Worm (Caenorhabditis elegans) whole organism, L2 larva: ENCODE results near the gene F42A10.7.

Experiments used
- C34F6.9 ChIP-seq: fragments of 150-350 bp; optimal IDR thresholded peaks from 2 replicates; lab custom pipeline; 2014; ENCODE audit warnings: missing biosample characterization, missing genetic modification characterization
- F13H6.1 ChIP-seq: sonication (generic microtip); optimal IDR thresholded peaks from 2 replicates; lab custom pipeline; 2016; ENCODE audit warnings: missing genetic modification characterization, missing compliant biosample characterization
- R02D3.7 ChIP-seq: fragments of 150-350 bp; optimal IDR thresholded peaks from 2 replicates; lab custom pipeline; 2014; ENCODE audit warnings: missing biosample characterization, missing genetic modification characterization
- Y55F3AM.14 ChIP-seq: fragments of 200-800 bp; sonication (Bioruptor generic); optimal IDR thresholded peaks from 2 replicates; lab custom pipeline; 2018; ENCODE audit warnings: mild to moderate bottlenecking, missing genetic modification characterization, missing compliant biosample characterization
- ZK546.5 ChIP-seq: sonication (generic microtip); optimal IDR thresholded peaks from 2 replicates; lab custom pipeline; 2017; ENCODE audit warnings: missing biosample characterization, missing genetic modification characterization
- alr-1 ChIP-seq: fragments of 150-350 bp; optimal IDR thresholded peaks from 2 replicates; lab custom pipeline; 2014; ENCODE audit warnings: missing biosample characterization, missing genetic modification characterization
- ama-1 ChIP-seq: fragments of 150-350 bp; optimal IDR thresholded peaks from 2 replicates; lab custom pipeline; 2018; ENCODE audit warnings: inconsistent platforms
- blmp-1 ChIP-seq: sonication (generic microtip); optimal IDR thresholded peaks from 2 replicates; lab custom pipeline; 2017; ENCODE audit warnings: missing genetic modification characterization, mild to moderate bottlenecking, missing compliant biosample characterization, antibody characterized with exemption, moderate library complexity; ENCODE audit not compliant: insufficient read depth
- ceh-16 ChIP-seq: fragments of 150-350 bp; optimal IDR thresholded peaks from 2 replicates; lab custom pipeline; 2014; ENCODE audit warnings: missing biosample characterization, missing genetic modification characterization
- ceh-82 ChIP-seq: fragments of 150-350 bp; optimal IDR thresholded peaks from 2 replicates; lab custom pipeline; 2014; ENCODE audit warnings: missing biosample characterization, missing genetic modification characterization
- crh-2 ChIP-seq: sonication (generic microtip); optimal IDR thresholded peaks from 2 replicates; lab custom pipeline; 2017; ENCODE audit warnings: missing biosample characterization, missing genetic modification characterization
- dmd-4 ChIP-seq: sonication (generic microtip); optimal IDR thresholded peaks from 2 replicates; lab custom pipeline; 2017; ENCODE audit warnings: missing biosample characterization, missing genetic modification characterization
- elt-1 ChIP-seq: fragments of 150-350 bp; optimal IDR thresholded peaks from 2 replicates; lab custom pipeline; 2014; ENCODE audit warnings: missing biosample characterization, missing genetic modification characterization
- fos-1 ChIP-seq: fragments of 150-350 bp; optimal IDR thresholded peaks from 2 replicates; lab custom pipeline; 2014; ENCODE audit warnings: missing biosample characterization, missing genetic modification characterization
- gmeb-1 ChIP-seq: fragments of 150-350 bp; optimal IDR thresholded peaks from 2 replicates; lab custom pipeline; 2014; ENCODE audit warnings: missing biosample characterization, missing genetic modification characterization
- lin-11 ChIP-seq: fragments of 150-350 bp; sonication (generic microtip); optimal IDR thresholded peaks from 2 replicates; lab custom pipeline; 2014; ENCODE audit warnings: missing biosample characterization, missing genetic modification characterization, inconsistent platforms, mixed read lengths
- lin-13 ChIP-seq: fragments of 150-350 bp; optimal IDR thresholded peaks from 2 replicates; lab custom pipeline; 2014; ENCODE audit warnings: missing biosample characterization, missing genetic modification reagents, missing genetic modification characterization
- lin-39 ChIP-seq: fragments of 150-350 bp; optimal IDR thresholded peaks from 2 replicates; lab custom pipeline; 2014; ENCODE audit warnings: missing biosample characterization, missing genetic modification reagents, missing genetic modification characterization
- lsy-2 ChIP-seq, 2 experiments: fragments of 150-350 bp in 1 of 2; sonication (generic microtip) in 1 of 2; optimal IDR thresholded peaks; 2 replicates each; lab custom pipeline; 2014 to 2017; ENCODE audit warnings: missing biosample characterization in 2 of 2, missing genetic modification characterization in 2 of 2
- mab-5 ChIP-seq: fragments of 150-350 bp; optimal IDR thresholded peaks from 2 replicates; lab custom pipeline; 2014; ENCODE audit warnings: missing biosample characterization, missing genetic modification characterization
- mdl-1 ChIP-seq, 2 experiments: fragments of 150-350 bp in 1 of 2; sonication (generic microtip) in 1 of 2; optimal IDR thresholded peaks; 2 replicates each; lab custom pipeline; 2017; ENCODE audit warnings: missing biosample characterization in 2 of 2, missing genetic modification characterization in 2 of 2
- nhr-10 ChIP-seq: sonication (generic microtip); optimal IDR thresholded peaks from 2 replicates; lab custom pipeline; 2017; ENCODE audit warnings: missing biosample characterization, missing genetic modification characterization
- nhr-11 ChIP-seq: fragments of 150-350 bp; optimal IDR thresholded peaks from 2 replicates; lab custom pipeline; 2014; ENCODE audit warnings: missing biosample characterization, missing genetic modification characterization
- nhr-129 ChIP-seq: fragments of 150-350 bp; optimal IDR thresholded peaks from 2 replicates; lab custom pipeline; 2014; ENCODE audit warnings: missing biosample characterization, missing genetic modification characterization
- nhr-21 ChIP-seq: fragments of 150-350 bp; optimal IDR thresholded peaks from 2 replicates; lab custom pipeline; 2014; ENCODE audit warnings: missing biosample characterization, missing genetic modification characterization
- nhr-237 ChIP-seq: fragments of 150-350 bp; optimal IDR thresholded peaks from 2 replicates; lab custom pipeline; 2014; ENCODE audit warnings: missing biosample characterization, missing genetic modification characterization
- nhr-25 ChIP-seq: fragments of 150-350 bp; sonication (generic microtip); optimal IDR thresholded peaks from 3 replicates; lab custom pipeline; 2014; ENCODE audit warnings: missing biosample characterization, missing genetic modification characterization
- nhr-6 ChIP-seq: fragments of 150-350 bp; optimal IDR thresholded peaks from 2 replicates; lab custom pipeline; 2014; ENCODE audit warnings: missing biosample characterization, missing genetic modification characterization
- nhr-77 ChIP-seq: fragments of 150-350 bp; optimal IDR thresholded peaks from 2 replicates; lab custom pipeline; 2014; ENCODE audit warnings: missing biosample characterization, missing genetic modification characterization
- peb-1 ChIP-seq: fragments of 150-350 bp; optimal IDR thresholded peaks from 2 replicates; lab custom pipeline; 2014; ENCODE audit warnings: missing biosample characterization, missing genetic modification characterization
- sem-4 ChIP-seq: fragments of 150-350 bp; optimal IDR thresholded peaks from 2 replicates; lab custom pipeline; 2014; ENCODE audit warnings: missing biosample characterization, missing genetic modification reagents, missing genetic modification characterization
- skn-1 ChIP-seq: sonication (generic microtip); optimal IDR thresholded peaks from 2 replicates; lab custom pipeline; 2017; ENCODE audit warnings: missing biosample characterization, missing genetic modification characterization
- sma-3 ChIP-seq: sonication (generic microtip); optimal IDR thresholded peaks from 2 replicates; lab custom pipeline; 2016; ENCODE audit warnings: missing genetic modification reagents, missing genetic modification characterization, missing compliant biosample characterization
- sma-9 ChIP-seq, 2 experiments: fragments of 150-350 bp in 1 of 2; sonication (generic microtip) in 1 of 2; optimal IDR thresholded peaks; 2 replicates each; lab custom pipeline; 2014 to 2016; ENCODE audit warnings: missing genetic modification characterization in 2 of 2, mild to moderate bottlenecking in 1 of 2, missing biosample characterization in 1 of 2, missing compliant biosample characterization in 1 of 2, missing genetic modification reagents in 1 of 2, moderate library complexity in 1 of 2
- snpc-4 ChIP-seq: fragments of 150-350 bp; optimal IDR thresholded peaks from 2 replicates; lab custom pipeline; 2014; ENCODE audit warnings: missing biosample characterization, missing genetic modification characterization
- unc-39 ChIP-seq: fragments of 150-350 bp; optimal IDR thresholded peaks from 2 replicates; lab custom pipeline; 2014; ENCODE audit warnings: missing biosample characterization, missing genetic modification characterization
- unc-55 ChIP-seq: fragments of 150-350 bp; sonication (generic microtip); optimal IDR thresholded peaks from 3 replicates; lab custom pipeline; 2014; ENCODE audit warnings: missing biosample characterization, missing genetic modification reagents, missing genetic modification characterization
- unc-62 ChIP-seq: fragments of 150-350 bp; optimal IDR thresholded peaks from 2 replicates; lab custom pipeline; 2014; ENCODE audit warnings: missing biosample characterization, missing genetic modification reagents, missing genetic modification characterization
- ztf-11 ChIP-seq: sonication (generic microtip); optimal IDR thresholded peaks from 2 replicates; lab custom pipeline; 2017; ENCODE audit warnings: missing biosample characterization, missing genetic modification characterization
- ztf-4 ChIP-seq: fragments of 150-350 bp; optimal IDR thresholded peaks from 2 replicates; lab custom pipeline; 2014; ENCODE audit warnings: missing biosample characterization, missing genetic modification characterization

F42A10.7 gene

ce11 chrIII:6165240-6165639 lies 13.2 kb downstream of the F42A10.7 start:
- no peak for TF ChIP-seq blmp-1 (tag; lab: Kevin White, UChicago)
- no peak for TF ChIP-seq F13H6.1
- no peak for TF ChIP-seq skn-1 (tag; lab: Kevin White, UChicago)
- TF ChIP-seq nhr-237 (tag; lab: Kevin White, UChicago), result no peak
- no peak for TF ChIP-seq elt-1 (tag; lab: Kevin White, UChicago)
- TF ChIP-seq ceh-82 (tag; lab: Kevin White, UChicago), result no peak
- no peak for TF ChIP-seq dmd-4 (tag; lab: Kevin White, UChicago)
- TF ChIP-seq alr-1 (tag; lab: Kevin White, UChicago), result no peak
- TF ChIP-seq lin-11 (tag; lab: Kevin White, UChicago), result no peak
- no peak for TF ChIP-seq lin-39 (tag; lab: Kevin White, UChicago)
- TF ChIP-seq gmeb-1 (tag; lab: Kevin White, UChicago), result no peak
- TF ChIP-seq ztf-4, result no peak
- TF ChIP-seq nhr-6, result no peak
- no peak for TF ChIP-seq unc-39
- no peak for TF ChIP-seq ama-1 (lab: Kevin White, UChicago)
- TF ChIP-seq ceh-16 (tag; lab: Kevin White, UChicago), result no peak
- no peak for TF ChIP-seq C34F6.9
- TF ChIP-seq Y55F3AM.14, result no peak

ce11 chrIII:6164253-6164971 lies 14.1 kb downstream of the F42A10.7 start, which contains the start of gene F42A10.9:
F42A10.9 (plus strand) TSS chrIII:6164573.
- TF ChIP-seq alr-1 (tag; lab: Kevin White, UChicago) (no peak), C34F6.9 (peak; percentile 48), lsy-2 (tag; optimal IDR thresholded peaks at IDR 0.05; lab: Kevin White, UChicago) (no peak), ztf-11 (tag; lab: Kevin White, UChicago) (no peak), snpc-4 (tag; lab: Kevin White, UChicago) (no peak), nhr-25 (peak; percentile 5), lin-13 (GFP tag; lab: Kevin White, UChicago) (peak; percentile 17), skn-1 (tag; lab: Kevin White, UChicago) (no peak), crh-2 (peak; percentile 0), elt-1 (tag; lab: Kevin White, UChicago) (no peak), unc-39 (no peak), ceh-82 (tag; lab: Kevin White, UChicago) (no peak), fos-1 (peak; percentile 34), ama-1 (lab: Kevin White, UChicago) (peak; percentile 86), nhr-77 (tag; lab: Kevin White, UChicago) (no peak), ztf-4 (no peak), ZK546.5 (tag; lab: Kevin White, UChicago) (no peak), F13H6.1 (no peak), nhr-129 (tag; lab: Kevin White, UChicago) (peak; percentile 34), nhr-21 (tag; lab: Kevin White, UChicago) (no peak), R02D3.7 (tag; lab: Kevin White, UChicago) (no peak), mdl-1 (tag; optimal IDR thresholded peaks at IDR 0.05; lab: Kevin White, UChicago) (no peak), sma-9 (GFP tag; optimal IDR thresholded peaks at IDR 0.05; lab: Kevin White, UChicago) (peak; percentile 35), sma-9 (tag; optimal IDR thresholded peaks at IDR 0.05; lab: Kevin White, UChicago) (no peak)

ce11 chrIII:6163381-6163780 lies 15.1 kb downstream of the F42A10.7 start:
- TF ChIP-seq sma-3 (GFP tag; lab: Kevin White, UChicago), result no peak
- TF ChIP-seq ama-1 (lab: Kevin White, UChicago), result no peak

- peak; percentile 39 for TF ChIP-seq lin-13 (GFP tag; lab: Kevin White, UChicago)
- TF ChIP-seq unc-55 (GFP tag; lab: Kevin White, UChicago), result peak; percentile 63
- TF ChIP-seq elt-1 (tag; lab: Kevin White, UChicago), result no peak
- TF ChIP-seq ceh-16 (tag; lab: Kevin White, UChicago), result no peak
- TF ChIP-seq ztf-11 (tag; lab: Kevin White, UChicago), result no peak
- no peak for TF ChIP-seq ama-1 (lab: Kevin White, UChicago)
- no peak for TF ChIP-seq peb-1 (tag; lab: Kevin White, UChicago)
- TF ChIP-seq nhr-11 (tag; lab: Kevin White, UChicago), result peak; percentile 39
- no peak for TF ChIP-seq nhr-6
- TF ChIP-seq skn-1 (tag; lab: Kevin White, UChicago), result peak; percentile 68
- no peak for TF ChIP-seq unc-62
- no peak for TF ChIP-seq sem-4 (tag; lab: Kevin White, UChicago)
- TF ChIP-seq unc-39, result no peak
- peak; percentile 60 for TF ChIP-seq nhr-21 (tag; lab: Kevin White, UChicago)
- peak; percentile 56 for TF ChIP-seq sma-3 (GFP tag; lab: Kevin White, UChicago)
- peak; percentile 72 for TF ChIP-seq nhr-129 (tag; lab: Kevin White, UChicago)
- TF ChIP-seq R02D3.7 (tag; lab: Kevin White, UChicago), result no peak
- no peak for TF ChIP-seq nhr-237 (tag; lab: Kevin White, UChicago)
- no peak for TF ChIP-seq ceh-82 (tag; lab: Kevin White, UChicago)
- TF ChIP-seq crh-2, result peak; percentile 47
- TF ChIP-seq fos-1, result peak; percentile 95
- peak; percentile 15 for TF ChIP-seq snpc-4 (tag; lab: Kevin White, UChicago)
- TF ChIP-seq lsy-2 (tag; optimal IDR thresholded peaks at IDR 0.05; lab: Kevin White, UChicago), result peak; percentile 57 to 68
- peak; percentile 52 for TF ChIP-seq F13H6.1
- peak; percentile 18 for TF ChIP-seq nhr-10
- TF ChIP-seq nhr-77 (tag; lab: Kevin White, UChicago), result no peak
- TF ChIP-seq sma-9 (GFP tag; optimal IDR thresholded peaks at IDR 0.05; lab: Kevin White, UChicago), result peak; percentile 64
- TF ChIP-seq sma-9 (tag; optimal IDR thresholded peaks at IDR 0.05; lab: Kevin White, UChicago), result no peak
- no peak for TF ChIP-seq dmd-4 (tag; lab: Kevin White, UChicago)
- no peak for TF ChIP-seq mab-5 (tag; lab: Kevin White, UChicago)
Observed at ce11 chrIII:6158642-6159475, 19.6 kb downstream of the F42A10.7 start, which contains the start of gene nfm-1. nfm-1 (plus strand) TSS chrIII:6159453.
